Fruit fly (Drosophila melanogaster) whole organism, embryonic: ENCODE measurements around the gene uif.

ENCODE experiments used
- Adf1 ChIP-seq: fragments of 200-800 bp; sonication (Bioruptor generic); IDR thresholded peaks from 2 replicates; pipeline ENCODE4 v1.3.6; 2022; ENCODE audit warnings: missing biosample characterization, missing genetic modification characterization
- B-H1 ChIP-seq: fragments of 200-800 bp; sonication (Bioruptor generic); IDR thresholded peaks from 3 replicates; pipeline ENCODE4 v1.3.6; 2022; ENCODE audit warnings: missing biosample characterization, missing genetic modification characterization
- B-H2 ChIP-seq: fragments of 200-800 bp; sonication (Bioruptor generic); optimal IDR thresholded peaks from 2 replicates; lab custom pipeline; 2018; ENCODE audit warnings: missing biosample characterization, mild to moderate bottlenecking, missing genetic modification characterization
- Bteb2 ChIP-seq: fragments of 200-800 bp; sonication (Bioruptor generic); optimal IDR thresholded peaks from 2 replicates; lab custom pipeline; 2016; ENCODE audit warnings: missing biosample characterization, missing genetic modification characterization
- CG12299 ChIP-seq: fragments of 200-800 bp; sonication (Bioruptor generic); optimal IDR thresholded peaks from 2 replicates; lab custom pipeline; 2018; ENCODE audit warnings: missing biosample characterization, mild to moderate bottlenecking, missing genetic modification characterization
- CG12744 ChIP-seq: fragments of 200-800 bp; sonication (Bioruptor generic); optimal IDR thresholded peaks from 2 replicates; lab custom pipeline; 2016; ENCODE audit warnings: missing biosample characterization, missing genetic modification characterization
- CG12942 ChIP-seq: fragments of 200-800 bp; sonication (Bioruptor generic); optimal IDR thresholded peaks from 3 replicates; lab custom pipeline; 2016; ENCODE audit warnings: missing biosample characterization, missing genetic modification characterization
- CG14441 ChIP-seq: fragments of 200-800 bp; sonication (Bioruptor generic); IDR thresholded peaks from 2 replicates; pipeline ENCODE4 v1.3.6; 2022; ENCODE audit warnings: missing biosample characterization, missing genetic modification characterization
- CG15011 ChIP-seq: fragments of 200-800 bp; sonication (Bioruptor generic); optimal IDR thresholded peaks from 3 replicates; lab custom pipeline; 2018; ENCODE audit warnings: missing biosample characterization, mild to moderate bottlenecking, missing genetic modification characterization
- CG1529 ChIP-seq: fragments of 200-800 bp; sonication (Bioruptor generic); optimal IDR thresholded peaks from 3 replicates; lab custom pipeline; 2018; ENCODE audit warnings: missing biosample characterization, missing genetic modification characterization
- CG15479 ChIP-seq: fragments of 200-800 bp; sonication (Bioruptor generic); optimal IDR thresholded peaks from 3 replicates; lab custom pipeline; 2019; ENCODE audit warnings: missing biosample characterization, mild to moderate bottlenecking, missing genetic modification characterization, moderate library complexity
- CG17359 ChIP-seq: fragments of 200-800 bp; sonication (Bioruptor generic); optimal IDR thresholded peaks from 3 replicates; lab custom pipeline; 2018; ENCODE audit warnings: missing biosample characterization, mild to moderate bottlenecking, missing genetic modification characterization, moderate library complexity
- CG17385 ChIP-seq: fragments of 200-800 bp; sonication (Bioruptor generic); optimal IDR thresholded peaks from 3 replicates; lab custom pipeline; 2018; ENCODE audit warnings: missing biosample characterization, mild to moderate bottlenecking, missing genetic modification characterization
- CG6175 ChIP-seq: fragments of 200-800 bp; sonication (Bioruptor generic); IDR thresholded peaks from 3 replicates; pipeline ENCODE4 v1.3.6; 2022; ENCODE audit warnings: missing biosample characterization, missing genetic modification characterization
- CG7745 ChIP-seq: fragments of 200-800 bp; sonication (Bioruptor generic); optimal IDR thresholded peaks from 2 replicates; lab custom pipeline; 2018; ENCODE audit warnings: missing biosample characterization, mild to moderate bottlenecking, missing genetic modification characterization, moderate library complexity
- CG8478 ChIP-seq: fragments of >200 bp; optimal IDR thresholded peaks from 2 replicates; lab custom pipeline; 2018
- CG9876 ChIP-seq: fragments of 200-800 bp; sonication (Bioruptor generic); optimal IDR thresholded peaks from 2 replicates; lab custom pipeline; 2016; ENCODE audit warnings: missing biosample characterization, missing genetic modification characterization
- CG9932 ChIP-seq: fragments of 200-800 bp; sonication (Bioruptor generic); IDR thresholded peaks from 2 replicates; pipeline ENCODE4 v1.3.6; 2022; ENCODE audit warnings: missing biosample characterization, missing genetic modification characterization
- Dip2 ChIP-seq: fragments of 200-800 bp; sonication (Bioruptor generic); IDR thresholded peaks from 2 replicates; pipeline ENCODE4 v1.3.6; 2022; ENCODE audit warnings: missing biosample characterization, missing genetic modification characterization
- Dll ChIP-seq: fragments of 200-800 bp; sonication (Bioruptor generic); IDR thresholded peaks from 4 replicates; pipeline ENCODE4 v1.3.6; 2022; ENCODE audit warnings: missing biosample characterization, missing genetic modification characterization; ENCODE audit not compliant: partially characterized antibody
- E2f2 ChIP-seq: fragments of 200-800 bp; sonication (Bioruptor generic); IDR thresholded peaks from 2 replicates; pipeline ENCODE4 v1.3.6; 2022; ENCODE audit warnings: missing biosample characterization, missing genetic modification characterization
- Eip74EF ChIP-seq, 2 experiments: fragments of 200-800 bp in 1 of 2; fragments of >200 bp in 1 of 2; sonication (Bioruptor generic) in 1 of 2; optimal IDR thresholded peaks; 2 replicates each; lab custom pipeline; 2017 to 2019; ENCODE audit warnings: missing biosample characterization in 2 of 2, missing genetic modification characterization in 2 of 2, mild to moderate bottlenecking in 1 of 2, moderate library complexity in 1 of 2
- Max ChIP-seq: fragments of 200-800 bp; sonication (Bioruptor generic); optimal IDR thresholded peaks from 2 replicates; lab custom pipeline; 2016; ENCODE audit warnings: missing biosample characterization, mild to moderate bottlenecking, missing genetic modification characterization
- Meics ChIP-seq: fragments of 200-800 bp; sonication (Bioruptor generic); optimal IDR thresholded peaks from 2 replicates; lab custom pipeline; 2017; ENCODE audit warnings: missing biosample characterization, mild to moderate bottlenecking, missing genetic modification characterization
- Nf-YA ChIP-seq: fragments of 200-800 bp; sonication (Bioruptor generic); IDR thresholded peaks from 2 replicates; pipeline ENCODE4 v1.3.6; 2022; ENCODE audit warnings: missing biosample characterization, missing genetic modification characterization
- Oaz ChIP-seq: fragments of 200-800 bp; sonication (Bioruptor generic); IDR thresholded peaks from 2 replicates; pipeline ENCODE4 v1.3.6; 2022; ENCODE audit warnings: missing biosample characterization, missing genetic modification characterization
- PHDP ChIP-seq: fragments of 200-800 bp; sonication (Bioruptor generic); optimal IDR thresholded peaks from 3 replicates; lab custom pipeline; 2018; ENCODE audit warnings: missing biosample characterization, mild to moderate bottlenecking, missing genetic modification characterization, moderate library complexity
- Pdp1 ChIP-seq, 2 experiments: fragments of 200-800 bp; sonication (Bioruptor generic); optimal IDR thresholded peaks; 3 replicates each; lab custom pipeline; 2016; ENCODE audit warnings: missing biosample characterization in 2 of 2, missing genetic modification characterization in 2 of 2, mild to moderate bottlenecking in 1 of 2, moderate library complexity in 1 of 2
- Rx ChIP-seq: fragments of 200-800 bp; sonication (Bioruptor generic); IDR thresholded peaks from 2 replicates; pipeline ENCODE4 v1.3.6; 2022; ENCODE audit warnings: missing biosample characterization, missing genetic modification characterization
- ab ChIP-seq: fragments of 200-800 bp; sonication (Bioruptor generic); optimal IDR thresholded peaks from 2 replicates; lab custom pipeline; 2016; ENCODE audit warnings: missing biosample characterization, missing genetic modification characterization
- cad ChIP-seq: fragments of >200 bp; optimal IDR thresholded peaks from 2 replicates; lab custom pipeline; 2017; ENCODE audit warnings: missing biosample characterization, missing genetic modification characterization
- caup ChIP-seq: fragments of 200-800 bp; sonication (Bioruptor generic); optimal IDR thresholded peaks from 3 replicates; lab custom pipeline; 2017; ENCODE audit warnings: missing biosample characterization, mild to moderate bottlenecking, missing genetic modification characterization, moderate library complexity; ENCODE audit not compliant: severe bottlenecking
- chm ChIP-seq: fragments of 200-800 bp; sonication (Bioruptor generic); IDR thresholded peaks from 2 replicates; pipeline ENCODE4 v1.3.6; 2022; ENCODE audit warnings: missing biosample characterization, missing genetic modification characterization
- crol ChIP-seq: fragments of 200-800 bp; sonication (Bioruptor generic); IDR thresholded peaks from 2 replicates; pipeline ENCODE4 v1.3.6; 2022; ENCODE audit warnings: missing biosample characterization, missing genetic modification characterization
- dan ChIP-seq: fragments of 200-800 bp; sonication (Bioruptor generic); IDR thresholded peaks from 2 replicates; pipeline ENCODE4 v1.3.6; 2022; ENCODE audit warnings: missing biosample characterization, missing genetic modification characterization
- dysf ChIP-seq: fragments of 200-800 bp; sonication (Bioruptor generic); IDR thresholded peaks from 3 replicates; pipeline ENCODE4 v1.3.6; 2022; ENCODE audit warnings: missing biosample characterization, missing genetic modification characterization
- ems ChIP-seq: fragments of 200-800 bp; sonication (Bioruptor generic); optimal IDR thresholded peaks from 3 replicates; lab custom pipeline; 2016; ENCODE audit warnings: missing biosample characterization, missing genetic modification characterization
- eyg ChIP-seq: fragments of 200-800 bp; sonication (Bioruptor generic); optimal IDR thresholded peaks from 3 replicates; lab custom pipeline; 2016; ENCODE audit warnings: missing biosample characterization, missing genetic modification characterization
- gfzf ChIP-seq: fragments of 200-800 bp; sonication (Bioruptor generic); optimal IDR thresholded peaks from 2 replicates; lab custom pipeline; 2016; ENCODE audit warnings: missing biosample characterization, mild to moderate bottlenecking, missing genetic modification characterization, moderate library complexity
- hb ChIP-seq: fragments of 200-800 bp; sonication (Bioruptor generic); IDR thresholded peaks from 3 replicates; pipeline ENCODE4 v1.3.6; 2022; ENCODE audit warnings: missing biosample characterization, missing genetic modification characterization; ENCODE audit not compliant: partially characterized antibody
- ken ChIP-seq: fragments of 200-800 bp; sonication (Bioruptor generic); IDR thresholded peaks from 3 replicates; pipeline ENCODE4 v1.3.6; 2022; ENCODE audit warnings: missing biosample characterization, missing genetic modification characterization
- sens ChIP-seq: fragments of 200-800 bp; sonication (Bioruptor generic); peaks from one replicate; lab custom pipeline; 2016; ENCODE audit warnings: missing biosample characterization, missing genetic modification characterization
- sima ChIP-seq: fragments of 200-800 bp; sonication (Bioruptor generic); optimal IDR thresholded peaks from 2 replicates; lab custom pipeline; 2016; ENCODE audit warnings: missing biosample characterization, missing genetic modification characterization
- sisA ChIP-seq: fragments of 200-800 bp; sonication (Bioruptor generic); IDR thresholded peaks from 2 replicates; pipeline ENCODE4 v1.3.6; 2022; ENCODE audit warnings: missing biosample characterization, missing genetic modification characterization
- sna ChIP-seq: fragments of 200-800 bp; sonication (Bioruptor generic); IDR thresholded peaks from 2 replicates; pipeline ENCODE4 v1.3.6; 2022; ENCODE audit warnings: missing biosample characterization, missing genetic modification characterization; ENCODE audit not compliant: partially characterized antibody
- tap ChIP-seq: fragments of 200-800 bp; optimal IDR thresholded peaks from 3 replicates; lab custom pipeline; 2019; ENCODE audit warnings: missing biosample characterization, mild to moderate bottlenecking, missing genetic modification characterization, moderate library complexity
- tin ChIP-seq: fragments of 200-800 bp; sonication (Bioruptor generic); optimal IDR thresholded peaks from 3 replicates; lab custom pipeline; 2016; ENCODE audit warnings: missing biosample characterization, missing genetic modification characterization
- unc-4 ChIP-seq: fragments of 200-800 bp; sonication (Bioruptor generic); IDR thresholded peaks from 2 replicates; pipeline ENCODE4 v1.3.6; 2022; ENCODE audit warnings: missing biosample characterization, missing genetic modification characterization; ENCODE audit not compliant: partially characterized antibody
- usp ChIP-seq: fragments of >200 bp; optimal IDR thresholded peaks from 2 replicates; lab custom pipeline; 2017; ENCODE audit warnings: missing biosample characterization, missing genetic modification characterization

uif gene

dm6 chr2L:6950096-6950495, 60.1 kb downstream of the uif start, which contains the start of the genes Gas41 and SA1 (continued):
- TF ChIP-seq cad (GFP tag; lab: Kevin White, UChicago) (no peak), dysf (GFP tag; lab: Robert Waterston, UW) (no peak), PHDP (tag; lab: Kevin White, UChicago) (peak; percentile 94), sens (GFP tag; lab: Kevin White, UChicago) (peak; percentile 89), Dll (GFP tag; lab: Robert Waterston, UW) (peak; percentile 69; the same call in 3 of the 4 replicates), CG9876 (GFP tag; lab: Kevin White, UChicago) (no peak), CG7745 (tag; lab: Kevin White, UChicago) (peak; percentile 74), crol (GFP tag; lab: Robert Waterston, UW) (no peak), CG6175 (GFP tag; lab: Robert Waterston, UW) (peak; percentile 38; the same call in 1 of the 3 replicates), caup (GFP tag; lab: Kevin White, UChicago) (peak; percentile 11), CG15479 (GFP tag; lab: Kevin White, UChicago) (no peak), chm (peak; percentile 67), CG17359 (tag; lab: Kevin White, UChicago) (peak; percentile 93), Rx (GFP tag; lab: Robert Waterston, UW) (peak; percentile 61), Adf1 (GFP tag; lab: Robert Waterston, UW) (peak; percentile 34), CG12744 (peak; percentile 22), CG15011 (GFP tag; lab: Kevin White, UChicago) (no peak), dan (peak; percentile 62; the same call in 1 of the 2 replicates), hb (peak; percentile 69), ab (GFP tag; lab: Kevin White, UChicago) (peak; percentile 26), B-H2 (GFP tag; lab: Kevin White, UChicago) (peak; percentile 44), ken (GFP tag; lab: Robert Waterston, UW) (no peak), Max (GFP tag; lab: Kevin White, UChicago) (no peak), sisA (GFP tag; lab: Robert Waterston, UW) (no peak), usp (GFP tag; lab: Kevin White, UChicago) (no peak), CG1529 (GFP tag; lab: Kevin White, UChicago) (no peak), E2f2 (GFP tag; lab: Robert Waterston, UW) (0 out of 2 replicates have a peak, but pooled peaks have one; percentile 49), sna (GFP tag; lab: Robert Waterston, UW) (peak; percentile 78), CG9932 (peak; percentile 95), Pdp1 (GFP tag; optimal IDR thresholded peaks at IDR 0.05; lab: Kevin White, UChicago) (peak in 1 of 2 experiments; percentile 56), CG12299 (tag; lab: Kevin White, UChicago) (peak; percentile 35), tin (GFP tag; lab: Kevin White, UChicago) (peak; percentile 15), unc-4 (GFP tag; lab: Robert Waterston, UW) (peak; percentile 86), Eip74EF (GFP tag; optimal IDR thresholded peaks at IDR 0.05; lab: Kevin White, UChicago) (no peak), CG14441 (peak; percentile 91), Bteb2 (no peak), CG8478 (lab: Kevin White, UChicago) (no peak), tap (tag; lab: Kevin White, UChicago) (no peak), Meics (GFP tag; lab: Kevin White, UChicago) (peak; percentile 86), ems (no peak), CG12942 (peak; percentile 72), CG17385 (GFP tag; lab: Kevin White, UChicago) (peak; percentile 99), gfzf (GFP tag; lab: Kevin White, UChicago) (peak; percentile 34), Nf-YA (GFP tag; lab: Robert Waterston, UW) (no peak), sima (GFP tag; lab: Kevin White, UChicago) (no peak), eyg (no peak), Oaz (GFP tag; lab: Robert Waterston, UW) (no peak), Dip2 (GFP tag; lab: Robert Waterston, UW) (no peak), B-H1 (GFP tag; lab: Robert Waterston, UW) (peak; percentile 86)
